Fruit fly (Drosophila melanogaster): ENCODE results near the gene aay.
A peak's percentile ranks its signal among the peaks of the same experiment; 100 is the strongest.

aay gene

dm6 chr3L:9457619-9458092 lies 34.6 kb downstream of the aay start, which contains the start of gene CG3437 (continued):
- TF ChIP-seq Hmx (GFP tag; optimal IDR thresholded peaks at IDR 0.05) (peak; percentile 96), nom (GFP tag; optimal IDR thresholded peaks at IDR 0.05) (peak; percentile 99), run (tag; optimal IDR thresholded peaks at IDR 0.05) (peak; percentile 94), Antp (GFP tag; optimal IDR thresholded peaks at IDR 0.05) (peak; percentile 99), ro (GFP tag; IDR thresholded peaks at IDR 0.05) (peak; percentile 98), CG3281 (GFP tag; optimal IDR thresholded peaks at IDR 0.05) (peak; percentile 99), Lhr (GFP tag; optimal IDR thresholded peaks at IDR 0.05) (peak; percentile 95), Stat92E (GFP tag; optimal IDR thresholded peaks at IDR 0.05) (peak in 1 of 3 experiments; percentile 91), CG1792 (GFP tag; optimal IDR thresholded peaks at IDR 0.05) (peak; percentile 97), ase (GFP tag; IDR thresholded peaks at IDR 0.05) (peak; percentile 99), CG6254 (GFP tag; optimal IDR thresholded peaks at IDR 0.05) (peak; percentile 96), sd (tag; optimal IDR thresholded peaks at IDR 0.05) (peak; percentile 96), CG4820 (GFP tag; optimal IDR thresholded peaks at IDR 0.05) (peak; percentile 97), cato (GFP tag; optimal IDR thresholded peaks at IDR 0.05; ENCODE audit: borderline replicate concordance) (peak; percentile 97), H15 (GFP tag; IDR thresholded peaks at IDR 0.05) (peak; percentile 100), GATAe (GFP tag; conservative IDR thresholded peaks at IDR 0.05) (peak; percentile 98), CG7786 (GFP tag; optimal IDR thresholded peaks at IDR 0.05) (peak; percentile 99), CG15479 (GFP tag; optimal IDR thresholded peaks at IDR 0.05) (peak; percentile 59), CG17385 (GFP tag; optimal IDR thresholded peaks at IDR 0.05) (peak; percentile 98), pnt (GFP tag; optimal IDR thresholded peaks at IDR 0.05) (peak; percentile 99), Tbp (GFP tag; optimal IDR thresholded peaks at IDR 0.05) (no peak), CG33213 (GFP tag; optimal IDR thresholded peaks at IDR 0.05) (peak; percentile 98), CG9797 (GFP tag; optimal IDR thresholded peaks at IDR 0.05) (peak; percentile 74), CG3995 (GFP tag; optimal IDR thresholded peaks at IDR 0.05) (peak; percentile 82), Drgx (GFP tag; IDR thresholded peaks at IDR 0.05) (peak; percentile 100), CG7357 (GFP tag; IDR thresholded peaks at IDR 0.05) (peak; percentile 97), CG18476 (GFP tag; optimal IDR thresholded peaks at IDR 0.05) (peak; percentile 98), NFAT (GFP tag; IDR thresholded peaks at IDR 0.05) (peak; percentile 99), Abd-B (GFP tag; optimal IDR thresholded peaks at IDR 0.05) (peak; percentile 99), CG10267 (tag; optimal IDR thresholded peaks at IDR 0.05) (peak; percentile 94), CG31365 (tag; optimal IDR thresholded peaks at IDR 0.05) (peak; percentile 93), Fer2 (tag; optimal IDR thresholded peaks at IDR 0.05) (peak; percentile 98), CG13424 (tag; optimal IDR thresholded peaks at IDR 0.05) (peak; percentile 99), CG3065 (GFP tag; optimal IDR thresholded peaks at IDR 0.05) (peak; percentile 97), Oli (tag; optimal IDR thresholded peaks at IDR 0.05) (peak; percentile 99), crc (GFP tag; optimal IDR thresholded peaks at IDR 0.05) (peak; percentile 95), CG13775 (GFP tag; optimal IDR thresholded peaks at IDR 0.05) (peak; percentile 98), sqz (GFP tag; optimal IDR thresholded peaks at IDR 0.05) (peak; percentile 98), CG16813 (GFP tag; IDR thresholded peaks at IDR 0.05; ENCODE audit: partially characterized antibody) (0 out of 3 replicates have a peak, but pooled peaks have one; percentile 38), CG1233 (GFP tag; optimal IDR thresholded peaks at IDR 0.05) (peak; percentile 99), CG3163 (GFP tag; optimal IDR thresholded peaks at IDR 0.05) (peak; percentile 91), CG13894 (tag; optimal IDR thresholded peaks at IDR 0.05) (peak; percentile 99), CG15269 (tag; optimal IDR thresholded peaks at IDR 0.05) (peak; percentile 99), MESR4 (GFP tag; optimal IDR thresholded peaks at IDR 0.05) (peak; percentile 84), ttk (GFP tag; IDR thresholded peaks at IDR 0.05) (peak; percentile 99), CG8089 (GFP tag; optimal IDR thresholded peaks at IDR 0.05) (peak; percentile 97), CG8388 (GFP tag; optimal IDR thresholded peaks at IDR 0.05) (peak; percentile 97), Scr (GFP tag; IDR thresholded peaks at IDR 0.05; ENCODE audit: partially characterized antibody) (peak; percentile 29; the same call in 1 of the 2 replicates), zfh2 (GFP tag; optimal IDR thresholded peaks at IDR 0.05) (peak; percentile 99)

Measured in whole organism, embryonic.